Fruit fly (Drosophila melanogaster) whole organism, embryonic: ENCODE measurements around the gene Psa.

Experiments used
- BEAF-32 ChIP-seq: fragments of 200-800 bp; sonication (Bioruptor generic); optimal IDR thresholded peaks from 3 replicates; lab custom pipeline; 2017; ENCODE audit warnings: missing biosample characterization, missing genetic modification characterization, mild to moderate bottlenecking, moderate library complexity, missing genetic modification reagents
- CG10366 ChIP-seq: fragments of 200-800 bp; sonication (Bioruptor generic); IDR thresholded peaks from 2 replicates; pipeline ENCODE4 v1.3.6; 2022; ENCODE audit warnings: missing biosample characterization, missing genetic modification characterization
- CG11398 ChIP-seq: fragments of 200-800 bp; sonication (Bioruptor generic); optimal IDR thresholded peaks from 2 replicates; lab custom pipeline; 2016; ENCODE audit warnings: missing biosample characterization, missing genetic modification characterization
- CG11696 ChIP-seq: fragments of 200-800 bp; sonication (Bioruptor generic); IDR thresholded peaks from 2 replicates; pipeline ENCODE4 v1.3.6; 2022; ENCODE audit warnings: missing biosample characterization, missing genetic modification characterization
- CG12659 ChIP-seq: fragments of 200-800 bp; sonication (Bioruptor generic); optimal IDR thresholded peaks from 3 replicates; lab custom pipeline; 2017; ENCODE audit warnings: mild to moderate bottlenecking, missing biosample characterization, missing genetic modification reagents, missing genetic modification characterization
- CG13296 ChIP-seq: fragments of 200-800 bp; sonication (Bioruptor generic); optimal IDR thresholded peaks from 3 replicates; lab custom pipeline; 2018; ENCODE audit warnings: missing biosample characterization, mild to moderate bottlenecking, missing genetic modification characterization
- CG13775 ChIP-seq: fragments of 200-800 bp; sonication (Bioruptor generic); optimal IDR thresholded peaks from 3 replicates; lab custom pipeline; 2017; ENCODE audit warnings: missing biosample characterization, mild to moderate bottlenecking, missing genetic modification characterization
- CG15073 ChIP-seq: fragments of 200-800 bp; sonication (Bioruptor generic); optimal IDR thresholded peaks from 2 replicates; lab custom pipeline; 2016; ENCODE audit warnings: missing biosample characterization, missing genetic modification characterization
- CG15269 ChIP-seq: fragments of 200-800 bp; sonication (Bioruptor generic); optimal IDR thresholded peaks from 2 replicates; lab custom pipeline; 2018; ENCODE audit warnings: missing biosample characterization, mild to moderate bottlenecking, missing genetic modification characterization, moderate library complexity
- CG17359 ChIP-seq: fragments of 200-800 bp; sonication (Bioruptor generic); optimal IDR thresholded peaks from 3 replicates; lab custom pipeline; 2018; ENCODE audit warnings: missing biosample characterization, mild to moderate bottlenecking, missing genetic modification characterization, moderate library complexity
- CG17829 ChIP-seq: fragments of 200-800 bp; optimal IDR thresholded peaks from 2 replicates; lab custom pipeline; 2019; ENCODE audit warnings: missing biosample characterization, mild to moderate bottlenecking, missing genetic modification characterization, moderate library complexity
- CG1832 ChIP-seq: fragments of 200-800 bp; sonication (Bioruptor generic); optimal IDR thresholded peaks from 2 replicates; lab custom pipeline; 2017; ENCODE audit warnings: missing biosample characterization, mild to moderate bottlenecking, missing genetic modification characterization, inconsistent platforms
- CG18476 ChIP-seq: fragments of 200-800 bp; sonication (Bioruptor generic); optimal IDR thresholded peaks from 2 replicates; lab custom pipeline; 2016; ENCODE audit warnings: missing biosample characterization, mild to moderate bottlenecking, missing genetic modification characterization
- CG2199 ChIP-seq: fragments of 200-800 bp; sonication (Bioruptor generic); IDR thresholded peaks from 3 replicates; pipeline ENCODE4 v1.3.6; 2022; ENCODE audit warnings: missing biosample characterization, missing genetic modification characterization
- CG31224 ChIP-seq: fragments of 200-800 bp; sonication (Bioruptor generic); IDR thresholded peaks from 2 replicates; pipeline ENCODE4 v1.3.6; 2022; ENCODE audit warnings: missing biosample characterization, missing genetic modification characterization
- CG3407 ChIP-seq: fragments of 200-800 bp; sonication (Bioruptor generic); optimal IDR thresholded peaks from 2 replicates; lab custom pipeline; 2018; ENCODE audit warnings: missing biosample characterization, mild to moderate bottlenecking, missing genetic modification characterization
- CG4360 ChIP-seq: fragments of 200-800 bp; sonication (Bioruptor generic); IDR thresholded peaks from 2 replicates; pipeline ENCODE4 v1.3.6; 2022; ENCODE audit warnings: missing biosample characterization, missing genetic modification characterization
- CG4404 ChIP-seq: fragments of 200-800 bp; sonication (Bioruptor generic); IDR thresholded peaks from 2 replicates; pipeline ENCODE4 v1.3.6; 2022; ENCODE audit warnings: missing biosample characterization, missing genetic modification characterization
- CG6854 ChIP-seq: fragments of 200-800 bp; sonication (Bioruptor generic); optimal IDR thresholded peaks from 3 replicates; lab custom pipeline; 2017; ENCODE audit warnings: missing biosample characterization, mild to moderate bottlenecking, missing genetic modification characterization
- CG7928 ChIP-seq: fragments of 200-800 bp; sonication (Bioruptor generic); optimal IDR thresholded peaks from 2 replicates; lab custom pipeline; 2017; ENCODE audit warnings: missing biosample characterization, mild to moderate bottlenecking, missing genetic modification characterization
- Doc3 ChIP-seq: fragments of 200-800 bp; sonication (Bioruptor generic); IDR thresholded peaks from 3 replicates; pipeline ENCODE4 v1.3.6; 2022; ENCODE audit warnings: missing biosample characterization, missing genetic modification characterization; ENCODE audit not compliant: partially characterized antibody
- Kr ChIP-seq: fragments of 200-800 bp; sonication (Bioruptor generic); optimal IDR thresholded peaks from 2 replicates; lab custom pipeline; 2017; ENCODE audit warnings: missing biosample characterization, mild to moderate bottlenecking, missing genetic modification characterization
- Max ChIP-seq: fragments of 200-800 bp; sonication (Bioruptor generic); optimal IDR thresholded peaks from 2 replicates; lab custom pipeline; 2016; ENCODE audit warnings: missing biosample characterization, mild to moderate bottlenecking, missing genetic modification characterization
- Mes4 ChIP-seq: fragments of 200-800 bp; sonication (Bioruptor generic); optimal IDR thresholded peaks from 2 replicates; lab custom pipeline; 2016; ENCODE audit warnings: missing biosample characterization, missing genetic modification characterization
- Myb ChIP-seq: fragments of 200-800 bp; sonication (Bioruptor generic); optimal IDR thresholded peaks from 2 replicates; lab custom pipeline; 2016; ENCODE audit warnings: missing biosample characterization, missing genetic modification characterization
- Pdp1 ChIP-seq, 2 experiments: fragments of 200-800 bp; sonication (Bioruptor generic); optimal IDR thresholded peaks; 3 replicates each; lab custom pipeline; 2016; ENCODE audit warnings: missing biosample characterization in 2 of 2, missing genetic modification characterization in 2 of 2, mild to moderate bottlenecking in 1 of 2, moderate library complexity in 1 of 2
- TFAM ChIP-seq: fragments of 200-800 bp; sonication (Bioruptor generic); optimal IDR thresholded peaks from 2 replicates; lab custom pipeline; 2017; ENCODE audit warnings: missing biosample characterization, missing genetic modification characterization, inconsistent platforms
- Usf ChIP-seq: fragments of 200-800 bp; sonication (Bioruptor generic); optimal IDR thresholded peaks from 2 replicates; lab custom pipeline; 2017; ENCODE audit warnings: missing genotype, missing biosample characterization, missing genetic modification characterization
- abd-A ChIP-seq: fragments of 200-800 bp; sonication (Bioruptor generic); optimal IDR thresholded peaks from 3 replicates; lab custom pipeline; 2019; ENCODE audit warnings: missing biosample characterization, mild to moderate bottlenecking, missing genetic modification characterization, moderate library complexity
- amos ChIP-seq: fragments of 200-800 bp; sonication (Bioruptor generic); IDR thresholded peaks from 2 replicates; pipeline ENCODE4 v1.3.6; 2022; ENCODE audit warnings: missing biosample characterization, missing genetic modification characterization; ENCODE audit not compliant: partially characterized antibody
- ara ChIP-seq: fragments of 200-800 bp; sonication (Bioruptor generic); IDR thresholded peaks from 2 replicates; pipeline ENCODE4 v1.3.6; 2022; ENCODE audit warnings: missing biosample characterization, missing genetic modification characterization
- ato ChIP-seq: fragments of 200-800 bp; sonication (Bioruptor generic); IDR thresholded peaks from 2 replicates; pipeline ENCODE4 v1.3.6; 2022; ENCODE audit warnings: missing biosample characterization, missing genetic modification characterization; ENCODE audit not compliant: partially characterized antibody
- dm ChIP-seq: fragments of 200-800 bp; sonication (Bioruptor generic); optimal IDR thresholded peaks from 3 replicates; lab custom pipeline; 2016; ENCODE audit warnings: missing biosample characterization, missing genetic modification characterization
- en ChIP-seq: fragments of 200-800 bp; sonication (Bioruptor generic); optimal IDR thresholded peaks from 2 replicates; lab custom pipeline; 2016; ENCODE audit warnings: missing biosample characterization, missing genetic modification characterization
- eyg ChIP-seq: fragments of 200-800 bp; sonication (Bioruptor generic); optimal IDR thresholded peaks from 3 replicates; lab custom pipeline; 2016; ENCODE audit warnings: missing biosample characterization, missing genetic modification characterization
- fd64A ChIP-seq: fragments of 200-800 bp; sonication (Bioruptor generic); optimal IDR thresholded peaks from 3 replicates; lab custom pipeline; 2018; ENCODE audit warnings: missing biosample characterization, mild to moderate bottlenecking, missing genetic modification characterization
- fru ChIP-seq: fragments of >200 bp; optimal IDR thresholded peaks from 2 replicates; lab custom pipeline; 2017
- gsb ChIP-seq: fragments of 200-800 bp; sonication (Bioruptor generic); IDR thresholded peaks from 2 replicates; pipeline ENCODE4 v1.3.6; 2022; ENCODE audit warnings: missing biosample characterization, missing genetic modification characterization
- hb ChIP-seq: fragments of 200-800 bp; sonication (Bioruptor generic); IDR thresholded peaks from 3 replicates; pipeline ENCODE4 v1.3.6; 2022; ENCODE audit warnings: missing biosample characterization, missing genetic modification characterization; ENCODE audit not compliant: partially characterized antibody
- hkb ChIP-seq, 2 experiments: fragments of 200-800 bp in 1 of 2; fragments of >200 bp in 1 of 2; sonication (Bioruptor generic) in 1 of 2; IDR thresholded peaks in 1 of 2; optimal IDR thresholded peaks in 1 of 2; 2 replicates each; pipeline versions ENCODE4 v1.3.6 to Lab custom; 2017 to 2022; ENCODE audit warnings: missing biosample characterization in 1 of 2, missing genetic modification characterization in 1 of 2
- lilli ChIP-seq: fragments of 200-800 bp; sonication (Bioruptor generic); optimal IDR thresholded peaks from 3 replicates; lab custom pipeline; 2016; ENCODE audit warnings: missing biosample characterization, missing genetic modification characterization
- sima ChIP-seq: fragments of 200-800 bp; sonication (Bioruptor generic); optimal IDR thresholded peaks from 2 replicates; lab custom pipeline; 2016; ENCODE audit warnings: missing biosample characterization, missing genetic modification characterization
- sna ChIP-seq: fragments of 200-800 bp; sonication (Bioruptor generic); IDR thresholded peaks from 2 replicates; pipeline ENCODE4 v1.3.6; 2022; ENCODE audit warnings: missing biosample characterization, missing genetic modification characterization; ENCODE audit not compliant: partially characterized antibody
- stwl ChIP-seq: fragments of 200-800 bp; sonication (Bioruptor generic); optimal IDR thresholded peaks from 3 replicates; lab custom pipeline; 2018; ENCODE audit warnings: missing biosample characterization, mild to moderate bottlenecking, missing genetic modification characterization, moderate library complexity
- tll ChIP-seq, 2 experiments: fragments of 200-800 bp in 1 of 2; fragments of >200 bp in 1 of 2; sonication (Bioruptor generic) in 1 of 2; optimal IDR thresholded peaks; 2 replicates each; lab custom pipeline; 2017 to 2019; ENCODE audit warnings: missing biosample characterization in 2 of 2, missing genetic modification characterization in 2 of 2, mild to moderate bottlenecking in 1 of 2, moderate library complexity in 1 of 2
- tup ChIP-seq: fragments of 200-800 bp; sonication (Bioruptor generic); optimal IDR thresholded peaks from 2 replicates; lab custom pipeline; 2016; ENCODE audit warnings: missing biosample characterization, mild to moderate bottlenecking, missing genetic modification characterization, moderate library complexity
- unc-4 ChIP-seq: fragments of 200-800 bp; sonication (Bioruptor generic); IDR thresholded peaks from 2 replicates; pipeline ENCODE4 v1.3.6; 2022; ENCODE audit warnings: missing biosample characterization, missing genetic modification characterization; ENCODE audit not compliant: partially characterized antibody
- vnd ChIP-seq: fragments of 200-800 bp; sonication (Bioruptor generic); IDR thresholded peaks from 3 replicates; pipeline ENCODE4 v1.3.6; 2022; ENCODE audit warnings: missing biosample characterization, missing genetic modification characterization; ENCODE audit not compliant: partially characterized antibody
- wek ChIP-seq: fragments of 200-800 bp; sonication (Bioruptor generic); optimal IDR thresholded peaks from 3 replicates; lab custom pipeline; 2018; ENCODE audit warnings: missing biosample characterization, mild to moderate bottlenecking, missing genetic modification characterization, moderate library complexity
- zen ChIP-seq: fragments of 200-800 bp; sonication (Bioruptor generic); optimal IDR thresholded peaks from 3 replicates; lab custom pipeline; 2018; ENCODE audit warnings: missing biosample characterization, mild to moderate bottlenecking, missing genetic modification characterization, moderate library complexity

Gene Psa

dm6 chr3L:1496408-1496807 lies 6.2 kb upstream of the Psa start, which contains the start of gene CG12084 (continued):
- no peak for TF ChIP-seq CG15269 (tag; lab: Kevin White, UChicago)
- TF ChIP-seq CG31224 (GFP tag; lab: Robert Waterston, UW) = no peak
- no peak for TF ChIP-seq vnd (GFP tag; lab: Robert Waterston, UW)
- TF ChIP-seq fd64A (GFP tag; lab: Kevin White, UChicago) = no peak
- TF ChIP-seq CG4404 = no peak
- no peak for TF ChIP-seq hkb (optimal IDR thresholded peaks at IDR 0.05; lab: Kevin White, UChicago)
- 0 out of 2 replicates have a peak, but pooled peaks have one; percentile 12 for TF ChIP-seq hkb (GFP tag; IDR thresholded peaks at IDR 0.05; lab: Robert Waterston, UW)
- no peak for TF ChIP-seq CG4360 (GFP tag; lab: Robert Waterston, UW)
- TF ChIP-seq Kr (GFP tag; lab: Kevin White, UChicago) = no peak
- no peak for TF ChIP-seq CG1832 (GFP tag; lab: Kevin White, UChicago)
- no peak for TF ChIP-seq zen (tag; lab: Kevin White, UChicago)
- peak; percentile 42 for TF ChIP-seq CG12659 (GFP tag; lab: Kevin White, UChicago)
- TF ChIP-seq Pdp1 (GFP tag; optimal IDR thresholded peaks at IDR 0.05; lab: Kevin White, UChicago) = peak in 1 of 2 experiments; percentile 29
- peak; percentile 20 for TF ChIP-seq BEAF-32 (GFP tag; lab: Kevin White, UChicago)
- no peak for TF ChIP-seq ara (GFP tag; lab: Robert Waterston, UW)
- 0 out of 2 replicates have a peak, but pooled peaks have one; percentile 19 for TF ChIP-seq amos
- no peak for TF ChIP-seq fru (lab: Kevin White, UChicago)
- TF ChIP-seq CG6854 (GFP tag; lab: Kevin White, UChicago) = peak; percentile 20
- no peak for TF ChIP-seq eyg
- TF ChIP-seq hb (GFP tag; lab: Robert Waterston, UW) = no peak
- TF ChIP-seq gsb (GFP tag; lab: Robert Waterston, UW) = no peak
- TF ChIP-seq Max (GFP tag; lab: Kevin White, UChicago) = no peak
- no peak for TF ChIP-seq Mes4 (GFP tag; lab: Kevin White, UChicago)
- TF ChIP-seq CG17359 (tag; lab: Kevin White, UChicago) = no peak
- TF ChIP-seq sna (GFP tag; lab: Robert Waterston, UW) = no peak
- no peak for TF ChIP-seq CG2199
- no peak for TF ChIP-seq ato (GFP tag; lab: Robert Waterston, UW)
- TF ChIP-seq CG7928 = no peak
- no peak for TF ChIP-seq CG11398
- TF ChIP-seq CG10366 (GFP tag; lab: Robert Waterston, UW) = no peak
- TF ChIP-seq CG17829 (tag; lab: Kevin White, UChicago) = peak; percentile 15
- TF ChIP-seq CG3407 (GFP tag; lab: Kevin White, UChicago) = no peak
- 0 out of 2 replicates have a peak, but pooled peaks have one; percentile 29 for TF ChIP-seq unc-4 (GFP tag; lab: Robert Waterston, UW)
- 0 out of 3 replicates have a peak, but pooled peaks have one; percentile 13 for TF ChIP-seq Doc3 (GFP tag; lab: Robert Waterston, UW)
- no peak for TF ChIP-seq en (GFP tag; lab: Kevin White, UChicago)
- TF ChIP-seq CG11696 (GFP tag; lab: Robert Waterston, UW) = no peak
- TF ChIP-seq CG18476 (GFP tag; lab: Kevin White, UChicago) = no peak
- no peak for TF ChIP-seq Myb (GFP tag; lab: Kevin White, UChicago)
- no peak for TF ChIP-seq TFAM
- TF ChIP-seq dm (GFP tag; lab: Kevin White, UChicago) = no peak
- TF ChIP-seq lilli (GFP tag; lab: Kevin White, UChicago) = no peak
- TF ChIP-seq sima = no peak
- no peak for TF ChIP-seq tll (GFP tag; optimal IDR thresholded peaks at IDR 0.05; lab: Kevin White, UChicago)
- no peak for TF ChIP-seq tup (GFP tag; lab: Kevin White, UChicago)
- no peak for TF ChIP-seq CG13775 (GFP tag; lab: Kevin White, UChicago)
- no peak for TF ChIP-seq abd-A (tag; lab: Kevin White, UChicago)
- no peak for TF ChIP-seq CG15073
- no peak for TF ChIP-seq CG13296 (GFP tag; lab: Kevin White, UChicago)
- TF ChIP-seq wek (GFP tag; lab: Kevin White, UChicago) = no peak
- TF ChIP-seq stwl (tag; lab: Kevin White, UChicago) = peak; percentile 90
- TF ChIP-seq Usf (GFP tag; lab: Kevin White, UChicago) = no peak
